Worm (Caenorhabditis elegans) whole organism, late embryonic: ENCODE results near the gene F42A10.5.

ENCODE experiments used
- C08G9.2 ChIP-seq: sonication (generic microtip); optimal IDR thresholded peaks from 2 replicates; lab custom pipeline; 2016; ENCODE audit warnings: mild to moderate bottlenecking, missing genetic modification characterization, moderate library complexity, missing compliant biosample characterization
- K02D7.2 ChIP-seq: sonication (generic microtip); optimal IDR thresholded peaks from 2 replicates; lab custom pipeline; 2017; ENCODE audit warnings: mild to moderate bottlenecking, missing genetic modification characterization, missing compliant biosample characterization
- K09A11.1 ChIP-seq: sonication (generic microtip); optimal IDR thresholded peaks from 2 replicates; lab custom pipeline; 2017; ENCODE audit warnings: antibody characterized with exemption, mild to moderate bottlenecking, missing genetic modification characterization, missing compliant biosample characterization; ENCODE audit not compliant: insufficient read depth
- T23F11.4 ChIP-seq: fragments of 200-800 bp; sonication (Bioruptor generic); optimal IDR thresholded peaks from 2 replicates; lab custom pipeline; 2018; ENCODE audit warnings: mild to moderate bottlenecking, missing genetic modification characterization, missing compliant biosample characterization
- ama-1 ChIP-seq: fragments of 150-350 bp; optimal IDR thresholded peaks from 2 replicates; lab custom pipeline; 2014
- ceh-14 ChIP-seq: sonication (generic microtip); optimal IDR thresholded peaks from 2 replicates; lab custom pipeline; 2016; ENCODE audit warnings: missing genotype, missing genetic modification characterization, missing compliant biosample characterization
- ceh-18 ChIP-seq: sonication (generic microtip); optimal IDR thresholded peaks from 2 replicates; lab custom pipeline; 2016; ENCODE audit warnings: missing genetic modification characterization, missing compliant biosample characterization
- ceh-19 ChIP-seq: fragments of 200-800 bp; sonication (Bioruptor generic); optimal IDR thresholded peaks from 2 replicates; lab custom pipeline; 2018; ENCODE audit warnings: mild to moderate bottlenecking, missing genetic modification characterization, missing compliant biosample characterization
- ceh-22 ChIP-seq: sonication (generic microtip); optimal IDR thresholded peaks from 2 replicates; lab custom pipeline; 2017; ENCODE audit warnings: missing biosample characterization, missing genetic modification characterization
- ceh-30 ChIP-seq: fragments of 150-350 bp; optimal IDR thresholded peaks from 2 replicates; lab custom pipeline; 2014; ENCODE audit warnings: missing biosample characterization, missing genetic modification characterization
- ceh-31 ChIP-seq: sonication (generic microtip); optimal IDR thresholded peaks from 2 replicates; lab custom pipeline; 2016; ENCODE audit warnings: missing genetic modification characterization, missing compliant biosample characterization
- ceh-45 ChIP-seq: fragments of 200-800 bp; sonication (Bioruptor generic); IDR thresholded peaks from 2 replicates; pipeline ENCODE4 v1.3.6; 2022; ENCODE audit warnings: missing genetic modification reagents, missing genetic modification characterization, missing compliant biosample characterization
- ceh-48 ChIP-seq: sonication (generic microtip); optimal IDR thresholded peaks from 2 replicates; lab custom pipeline; 2016; ENCODE audit warnings: missing genetic modification characterization, inconsistent platforms, missing compliant biosample characterization
- ceh-6 ChIP-seq: fragments of 200-800 bp; sonication (Bioruptor generic); optimal IDR thresholded peaks from 2 replicates; lab custom pipeline; 2018; ENCODE audit warnings: mild to moderate bottlenecking, missing genetic modification characterization, missing compliant biosample characterization
- che-1 ChIP-seq: sonication (generic microtip); optimal IDR thresholded peaks from 2 replicates; lab custom pipeline; 2016; ENCODE audit warnings: mild to moderate bottlenecking, missing genetic modification characterization, missing compliant biosample characterization
- dmd-4 ChIP-seq: sonication (generic microtip); optimal IDR thresholded peaks from 2 replicates; lab custom pipeline; 2016; ENCODE audit warnings: borderline replicate concordance, missing genetic modification characterization, missing compliant biosample characterization
- dve-1 ChIP-seq: sonication (generic microtip); optimal IDR thresholded peaks from 2 replicates; lab custom pipeline; 2017; ENCODE audit warnings: antibody characterized with exemption, mild to moderate bottlenecking, missing genetic modification characterization, missing compliant biosample characterization
- elt-4 ChIP-seq: sonication (generic microtip); optimal IDR thresholded peaks from 2 replicates; lab custom pipeline; 2016; ENCODE audit warnings: missing genetic modification characterization, missing compliant biosample characterization
- fax-1 ChIP-seq: sonication (generic microtip); optimal IDR thresholded peaks from 2 replicates; lab custom pipeline; 2016; ENCODE audit warnings: missing genotype, missing genetic modification characterization, missing compliant biosample characterization
- gmeb-2 ChIP-seq: sonication (generic microtip); optimal IDR thresholded peaks from 2 replicates; lab custom pipeline; 2016; ENCODE audit warnings: missing genetic modification characterization, inconsistent platforms, missing compliant biosample characterization
- hlh-15 ChIP-seq: sonication (generic microtip); optimal IDR thresholded peaks from 2 replicates; lab custom pipeline; 2016; ENCODE audit warnings: missing genetic modification characterization, missing compliant biosample characterization
- hlh-6 ChIP-seq: sonication (generic microtip); optimal IDR thresholded peaks from 2 replicates; lab custom pipeline; 2016; ENCODE audit warnings: missing genotype, missing genetic modification characterization, missing compliant biosample characterization
- hlh-8 ChIP-seq: sonication (generic microtip); optimal IDR thresholded peaks from 2 replicates; lab custom pipeline; 2016; ENCODE audit warnings: missing genotype, missing genetic modification characterization, missing compliant biosample characterization
- madf-2 ChIP-seq: sonication (generic microtip); optimal IDR thresholded peaks from 2 replicates; lab custom pipeline; 2017; ENCODE audit warnings: missing genetic modification characterization, missing compliant biosample characterization
- mec-3 ChIP-seq: sonication (generic microtip); optimal IDR thresholded peaks from 2 replicates; lab custom pipeline; 2016; ENCODE audit warnings: borderline replicate concordance, missing genetic modification characterization, missing compliant biosample characterization
- nhr-11 ChIP-seq: fragments of 150-350 bp; optimal IDR thresholded peaks from 2 replicates; lab custom pipeline; 2014; ENCODE audit warnings: missing biosample characterization, missing genetic modification characterization
- npax-4 ChIP-seq: sonication (generic microtip); optimal IDR thresholded peaks from 2 replicates; lab custom pipeline; 2016; ENCODE audit warnings: missing genetic modification characterization, missing compliant biosample characterization
- odd-2 ChIP-seq: sonication (generic microtip); optimal IDR thresholded peaks from 2 replicates; lab custom pipeline; 2017; ENCODE audit warnings: antibody characterized with exemption, mild to moderate bottlenecking, missing genetic modification characterization, missing compliant biosample characterization
- pag-3 ChIP-seq: sonication (generic microtip); optimal IDR thresholded peaks from 2 replicates; lab custom pipeline; 2016; ENCODE audit warnings: missing compliant biosample characterization, missing genetic modification characterization, borderline replicate concordance
- pat-9 ChIP-seq: fragments of 200-800 bp; sonication (Bioruptor generic); optimal IDR thresholded peaks from 2 replicates; lab custom pipeline; 2018; ENCODE audit warnings: mild to moderate bottlenecking, missing genetic modification characterization, moderate library complexity, missing compliant biosample characterization
- pha-2 ChIP-seq: sonication (generic microtip); optimal IDR thresholded peaks from 2 replicates; lab custom pipeline; 2017; ENCODE audit warnings: mild to moderate bottlenecking, missing genetic modification characterization, missing compliant biosample characterization
- pha-4 ChIP-seq: fragments of 150-350 bp; optimal IDR thresholded peaks from 2 replicates; lab custom pipeline; 2018; ENCODE audit warnings: missing biosample characterization, missing genetic modification reagents, missing genetic modification characterization
- pqm-1 ChIP-seq: sonication (generic microtip); optimal IDR thresholded peaks from 2 replicates; lab custom pipeline; 2016; ENCODE audit warnings: missing genetic modification characterization, missing compliant biosample characterization
- ref-2 ChIP-seq: sonication (generic microtip); optimal IDR thresholded peaks from 2 replicates; lab custom pipeline; 2016; ENCODE audit warnings: missing genetic modification characterization, missing compliant biosample characterization
- rnt-1 ChIP-seq: sonication (generic microtip); optimal IDR thresholded peaks from 2 replicates; lab custom pipeline; 2016; ENCODE audit warnings: missing genetic modification characterization, missing compliant biosample characterization
- sox-2 ChIP-seq: fragments of 200-800 bp; sonication (Bioruptor generic); IDR thresholded peaks from 2 replicates; pipeline ENCODE4 v1.3.6; 2022; ENCODE audit warnings: missing genetic modification reagents, missing genetic modification characterization, missing compliant biosample characterization
- syd-9 ChIP-seq: sonication (generic microtip); optimal IDR thresholded peaks from 2 replicates; lab custom pipeline; 2016; ENCODE audit warnings: mild to moderate bottlenecking, missing genetic modification characterization, moderate library complexity, missing compliant biosample characterization
- tbx-7 ChIP-seq: sonication (generic microtip); optimal IDR thresholded peaks from 2 replicates; lab custom pipeline; 2016; ENCODE audit warnings: missing genotype, missing genetic modification characterization, missing compliant biosample characterization
- unc-3 ChIP-seq, 2 experiments: fragments of 200-800 bp in 1 of 2; sonication (Bioruptor generic) in 1 of 2; sonication (generic microtip) in 1 of 2; conservative IDR thresholded peaks in 1 of 2; optimal IDR thresholded peaks in 1 of 2; 2 replicates each; pipeline versions ENCODE4 v1.3.6 to Lab custom; 2016 to 2022; ENCODE audit warnings: missing compliant biosample characterization in 2 of 2, missing genetic modification characterization in 2 of 2, missing genetic modification reagents in 1 of 2
- unc-42 ChIP-seq: sonication (generic microtip); optimal IDR thresholded peaks from 2 replicates; lab custom pipeline; 2016; ENCODE audit warnings: missing genotype, missing genetic modification characterization, missing compliant biosample characterization
- unc-55 ChIP-seq: sonication (generic microtip); optimal IDR thresholded peaks from 2 replicates; lab custom pipeline; 2017; ENCODE audit warnings: missing biosample characterization, missing genetic modification reagents, missing genetic modification characterization
- unc-86 ChIP-seq: sonication (generic microtip); optimal IDR thresholded peaks from 2 replicates; lab custom pipeline; 2016; ENCODE audit warnings: missing genetic modification characterization, missing compliant biosample characterization

F42A10.5 gene

ce11 chrIII:6147903-6148302 lies 25.4 kb downstream of the F42A10.5 start, which contains the start of gene Y42G9A.2:
Gene Y42G9A.2, plus strand, starts transcription at chrIII:6148186.
- TF ChIP-seq pha-2 (tag; lab: Kevin White, UChicago): no peak
- TF ChIP-seq fax-1 (tag; lab: Kevin White, UChicago): no peak
- no peak for TF ChIP-seq elt-4 (tag; lab: Kevin White, UChicago)
- TF ChIP-seq che-1 (tag; lab: Kevin White, UChicago): no peak
- TF ChIP-seq ceh-30 (tag; lab: Kevin White, UChicago): no peak
- no peak for TF ChIP-seq nhr-11
- TF ChIP-seq sox-2 (GFP tag; lab: Robert Waterston, UW): no peak
- TF ChIP-seq odd-2 (tag; lab: Kevin White, UChicago): no peak
- TF ChIP-seq gmeb-2 (tag; lab: Kevin White, UChicago): no peak
- TF ChIP-seq ceh-18: no peak
- no peak for TF ChIP-seq pag-3
- no peak for TF ChIP-seq hlh-15 (tag; lab: Kevin White, UChicago)
- TF ChIP-seq unc-86 (tag; lab: Kevin White, UChicago): no peak
- TF ChIP-seq madf-2 (tag; lab: Kevin White, UChicago): no peak
- no peak for TF ChIP-seq pqm-1
- no peak for TF ChIP-seq tbx-7 (tag; lab: Kevin White, UChicago)
- no peak for TF ChIP-seq ama-1 (lab: Kevin White, UChicago)
- TF ChIP-seq dve-1: no peak
- no peak for TF ChIP-seq mec-3 (tag; lab: Kevin White, UChicago)
- TF ChIP-seq K02D7.2 (tag; lab: Kevin White, UChicago): no peak

ce11 chrIII:6146797-6147196 lies 26.5 kb downstream of the F42A10.5 start:
- TF ChIP-seq unc-86 (tag; lab: Kevin White, UChicago) (no peak), ceh-31 (no peak), pha-4 (tag; lab: Kevin White, UChicago) (no peak), ceh-19 (GFP tag; lab: Kevin White, UChicago) (no peak), gmeb-2 (tag; lab: Kevin White, UChicago) (no peak), K02D7.2 (tag; lab: Kevin White, UChicago) (no peak), rnt-1 (tag; lab: Kevin White, UChicago) (no peak), ceh-14 (tag; lab: Kevin White, UChicago) (no peak), unc-42 (no peak), unc-3 (GFP tag; conservative IDR thresholded peaks at IDR 0.05; lab: Robert Waterston, UW) (no peak), unc-3 (tag; optimal IDR thresholded peaks at IDR 0.05; lab: Kevin White, UChicago) (no peak), hlh-8 (no peak), T23F11.4 (GFP tag; lab: Kevin White, UChicago) (no peak), pat-9 (no peak), ceh-6 (GFP tag; lab: Kevin White, UChicago) (no peak), ceh-48 (tag; lab: Kevin White, UChicago) (no peak), syd-9 (no peak), hlh-6 (tag; lab: Kevin White, UChicago) (no peak), ceh-30 (tag; lab: Kevin White, UChicago) (no peak)

ce11 chrIII:6145896-6146295 lies 27.4 kb downstream of the F42A10.5 start, which contains the start of gene Y42G9A.3:
Gene Y42G9A.3, plus strand, starts transcription at chrIII:6146258.
- no peak for TF ChIP-seq npax-4
- no peak for TF ChIP-seq ceh-22
- no peak for TF ChIP-seq ceh-30 (tag; lab: Kevin White, UChicago)
- no peak for TF ChIP-seq unc-86 (tag; lab: Kevin White, UChicago)
- no peak for TF ChIP-seq T23F11.4 (GFP tag; lab: Kevin White, UChicago)
- TF ChIP-seq pqm-1: no peak
- TF ChIP-seq unc-55: no peak
- no peak for TF ChIP-seq C08G9.2
- no peak for TF ChIP-seq dmd-4
- no peak for TF ChIP-seq K09A11.1 (tag; lab: Kevin White, UChicago)
- no peak for TF ChIP-seq ref-2 (tag; lab: Kevin White, UChicago)
- no peak for TF ChIP-seq ceh-45 (GFP tag; lab: Robert Waterston, UW)
